Fruit fly (Drosophila melanogaster) Kc167 (cell line): ENCODE results near the gene trk.

Experiments used
- Myc ChIP-seq: fragments of >200 bp; optimal IDR thresholded peaks from 2 replicates; lab custom pipeline; 2017; ENCODE audit warnings: missing external identifiers
- Sin3A ChIP-seq: fragments of >200 bp; optimal IDR thresholded peaks from 2 replicates; lab custom pipeline; 2018; ENCODE audit warnings: missing external identifiers
- psq ChIP-seq: fragments of >200 bp; optimal IDR thresholded peaks from 2 replicates; lab custom pipeline; 2017; ENCODE audit warnings: missing external identifiers
- ttk ChIP-seq: sonication (Bioruptor generic); optimal IDR thresholded peaks from 2 replicates; lab custom pipeline; 2017; ENCODE audit warnings: missing external identifiers

dm6 chr2L:10292066-10292560 is 20.0 kb upstream of the trk start, which contains the start of gene Ufd4:
- TF ChIP-seq psq (lab: Kevin White, UChicago) (no peak), ttk (lab: Kevin White, UChicago) (no peak), Myc (lab: Kevin White, UChicago) (no peak), Sin3A (lab: Kevin White, UChicago) (no peak)
